Worm (Caenorhabditis elegans): ENCODE measurements around the gene C04B4.1.
"Not testable (repeated sequence)": the region's sequence is repeated elsewhere in the genome, so short reads cannot be mapped to it uniquely, and the experiment has no call there.

C04B4.1 gene

ce11 chrX:12288254-12288653 is 7.7 kb downstream of the C04B4.1 start, which contains the start of gene C04B4.5:
TSS of gene C04B4.5 (minus strand) at chrX:12288354.
- no peak for TF ChIP-seq dao-5 (tag; optimal IDR thresholded peaks at IDR 0.05)
- TF ChIP-seq him-1 (tag; optimal IDR thresholded peaks at IDR 0.05): no peak
- TF ChIP-seq W03F9.2 (tag; optimal IDR thresholded peaks at IDR 0.05): no peak

- TF ChIP-seq W03F9.2 (tag; optimal IDR thresholded peaks at IDR 0.05): no peak
- TF ChIP-seq him-1 (tag; optimal IDR thresholded peaks at IDR 0.05): no peak
- TF ChIP-seq dao-5 (tag; optimal IDR thresholded peaks at IDR 0.05): no peak
Observed at ce11 chrX:12290539-12290938, 10.0 kb downstream of the C04B4.1 start, which contains the start of gene C04B4.4. TSS of gene C04B4.4 (plus strand) at chrX:12290839.

ce11 chrX:12294263-12294662 is 13.7 kb downstream of the C04B4.1 start, which contains the start of gene W06D11.1:
TSS of gene W06D11.1 (plus strand) at chrX:12294563.
- TF ChIP-seq him-1 (tag; optimal IDR thresholded peaks at IDR 0.05): no peak
- no peak for TF ChIP-seq dao-5 (tag; optimal IDR thresholded peaks at IDR 0.05)
- no peak for TF ChIP-seq W03F9.2 (tag; optimal IDR thresholded peaks at IDR 0.05)

ce11 chrX:12296392-12296791 is 15.8 kb downstream of the C04B4.1 start, which contains the start of gene W06D11.2:
TSS of gene W06D11.2 (minus strand) at chrX:12296730.
- TF ChIP-seq W03F9.2 (tag; optimal IDR thresholded peaks at IDR 0.05) (no peak), dao-5 (tag; optimal IDR thresholded peaks at IDR 0.05) (no peak), him-1 (tag; optimal IDR thresholded peaks at IDR 0.05) (no peak)

- TF ChIP-seq dao-5 (tag; optimal IDR thresholded peaks at IDR 0.05) (no peak), W03F9.2 (tag; optimal IDR thresholded peaks at IDR 0.05) (no peak), him-1 (tag; optimal IDR thresholded peaks at IDR 0.05) (no peak)
Observed at ce11 chrX:12298324-12298723, 17.7 kb downstream of the C04B4.1 start, which contains the start of gene W06D11.3. TSS of gene W06D11.3 (plus strand) at chrX:12298683.

- TF ChIP-seq him-1 (tag; optimal IDR thresholded peaks at IDR 0.05): no peak
- no peak for TF ChIP-seq W03F9.2 (tag; optimal IDR thresholded peaks at IDR 0.05)
- no peak for TF ChIP-seq dao-5 (tag; optimal IDR thresholded peaks at IDR 0.05)
Observed at ce11 chrX:12299834-12300233, 19.3 kb downstream of the C04B4.1 start, which contains the start of gene W06D11.5. TSS of gene W06D11.5 (plus strand) at chrX:12300134.

- TF ChIP-seq W03F9.2, dao-5, him-1 (tag; optimal IDR thresholded peaks at IDR 0.05): not testable (repeated sequence)
Observed at ce11 chrX:12302755-12303154, 22.2 kb downstream of the C04B4.1 start, which contains the start of gene dot-1.3. TSS of gene dot-1.3 (minus strand) at chrX:12302855.

- TF ChIP-seq W03F9.2 (tag; optimal IDR thresholded peaks at IDR 0.05): no peak
- TF ChIP-seq dao-5 (tag; optimal IDR thresholded peaks at IDR 0.05): no peak
Observed at ce11 chrX:12304231-12304630, 23.7 kb downstream of the C04B4.1 start.

- no peak for TF ChIP-seq dao-5 (tag; optimal IDR thresholded peaks at IDR 0.05)
- no peak for TF ChIP-seq him-1 (tag; optimal IDR thresholded peaks at IDR 0.05)
- no peak for TF ChIP-seq W03F9.2 (tag; optimal IDR thresholded peaks at IDR 0.05)
Observed at ce11 chrX:12306565-12306964, 26.0 kb downstream of the C04B4.1 start, which contains the start of gene phf-32. TSS of gene phf-32 (plus strand) at chrX:12306865.

- TF ChIP-seq him-1, dao-5, W03F9.2 (tag; optimal IDR thresholded peaks at IDR 0.05): not testable (repeated sequence)
Observed at ce11 chrX:12308045-12308499, 27.5 kb downstream of the C04B4.1 start, which contains the start of gene F17A2.16. TSS of gene F17A2.16 (plus strand) at chrX:12308449.

ce11 chrX:12313779-12314178 is 33.2 kb downstream of the C04B4.1 start:
- no peak for TF ChIP-seq him-1 (tag; optimal IDR thresholded peaks at IDR 0.05)
- TF ChIP-seq dao-5 (tag; optimal IDR thresholded peaks at IDR 0.05): no peak
- TF ChIP-seq W03F9.2 (tag; optimal IDR thresholded peaks at IDR 0.05): no peak

ce11 chrX:12314395-12314794 is 33.8 kb downstream of the C04B4.1 start:
- TF ChIP-seq W03F9.2 (tag; optimal IDR thresholded peaks at IDR 0.05) (no peak), dao-5 (tag; optimal IDR thresholded peaks at IDR 0.05) (no peak)

ce11 chrX:12315268-12315667 is 34.7 kb downstream of the C04B4.1 start, which contains the start of gene xtr-2:
TSS of gene xtr-2 (plus strand) at chrX:12315568.
- TF ChIP-seq him-1 (tag; optimal IDR thresholded peaks at IDR 0.05) (no peak), dao-5 (tag; optimal IDR thresholded peaks at IDR 0.05) (no peak), W03F9.2 (tag; optimal IDR thresholded peaks at IDR 0.05) (no peak)

- TF ChIP-seq him-1 (tag; optimal IDR thresholded peaks at IDR 0.05): no peak
- no peak for TF ChIP-seq W03F9.2 (tag; optimal IDR thresholded peaks at IDR 0.05)
- TF ChIP-seq dao-5 (tag; optimal IDR thresholded peaks at IDR 0.05): no peak
Observed at ce11 chrX:12317560-12317959, 37.0 kb downstream of the C04B4.1 start.

- TF ChIP-seq W03F9.2 (tag; optimal IDR thresholded peaks at IDR 0.05): no peak
- no peak for TF ChIP-seq him-1 (tag; optimal IDR thresholded peaks at IDR 0.05)
- no peak for TF ChIP-seq dao-5 (tag; optimal IDR thresholded peaks at IDR 0.05)
Observed at ce11 chrX:12320737-12321136, 40.2 kb downstream of the C04B4.1 start, which contains the start of gene ceh-40. TSS of gene ceh-40 (minus strand) at chrX:12320777.
